ENCODE assay signal across 2 fruit fly cellular contexts in genomic region chrX:9884221-9884620, dm6.
A peak's percentile ranks its signal among the peaks of the same experiment; 100 is the strongest.
TF ChIP-seq lines count a peak whose summit lies in the region.

CG9691 (plus strand) TSS chrX:9884442.

TF ChIP-seq in whole organism, embryonic, 481 proteins besides CTCF, POLR2A, EP300 and RAD21 (continued from another document):
- no peak for TF ChIP-seq CG14710 (tag; optimal IDR thresholded peaks at IDR 0.05; lab: Kevin White, UChicago)
- TF ChIP-seq CG9932 (GFP tag; IDR thresholded peaks at IDR 0.05; lab: Robert Waterston, UW) = peak; percentile 12; the same call in 1 of the 2 replicates
- no peak for TF ChIP-seq CG11696 (GFP tag; IDR thresholded peaks at IDR 0.05; lab: Robert Waterston, UW)
- peak; percentile 89 for TF ChIP-seq CG5180 (GFP tag; optimal IDR thresholded peaks at IDR 0.05; lab: Kevin White, UChicago)
- peak; percentile 50 for TF ChIP-seq CG10543 (GFP tag; optimal IDR thresholded peaks at IDR 0.05; lab: Kevin White, UChicago)
- peak; percentile 62 for TF ChIP-seq nom (GFP tag; optimal IDR thresholded peaks at IDR 0.05; lab: Kevin White, UChicago)
- no peak for TF ChIP-seq CG4707 (GFP tag; optimal IDR thresholded peaks at IDR 0.05; lab: Kevin White, UChicago)
- no peak for TF ChIP-seq ab (GFP tag; optimal IDR thresholded peaks at IDR 0.05; lab: Kevin White, UChicago)
- TF ChIP-seq CG8290 (GFP tag; optimal IDR thresholded peaks at IDR 0.05; lab: Kevin White, UChicago) = no peak
- peak in 1 of 2 experiments; percentile 29 for TF ChIP-seq CG8290 (tag; optimal IDR thresholded peaks at IDR 0.05; lab: Kevin White, UChicago)
- no peak for TF ChIP-seq Meics (GFP tag; optimal IDR thresholded peaks at IDR 0.05; lab: Kevin White, UChicago)
- peak; percentile 40; the same call in 1 of the 2 replicates for TF ChIP-seq Drgx (GFP tag; IDR thresholded peaks at IDR 0.05; lab: Robert Waterston, UW)
- no peak for TF ChIP-seq hth (optimal IDR thresholded peaks at IDR 0.05; lab: Kevin White, UChicago)
- TF ChIP-seq Dll (GFP tag; IDR thresholded peaks at IDR 0.05; lab: Robert Waterston, UW; ENCODE audit: partially characterized antibody) = no peak
- TF ChIP-seq CG17802 (tag; optimal IDR thresholded peaks at IDR 0.05; lab: Kevin White, UChicago) = no peak
- peak; percentile 71 for TF ChIP-seq oc (tag; optimal IDR thresholded peaks at IDR 0.05; lab: Kevin White, UChicago)
- peak; percentile 1 for TF ChIP-seq lab (GFP tag; optimal IDR thresholded peaks at IDR 0.05; lab: Kevin White, UChicago)
- TF ChIP-seq CG17328 (GFP tag; IDR thresholded peaks at IDR 0.05; lab: Robert Waterston, UW) = no peak
- no peak for TF ChIP-seq HLH4C (GFP tag; IDR thresholded peaks at IDR 0.05; lab: Robert Waterston, UW; ENCODE audit: partially characterized antibody)
- TF ChIP-seq tap (tag; optimal IDR thresholded peaks at IDR 0.05; lab: Kevin White, UChicago) = peak; percentile 2
- TF ChIP-seq kay (GFP tag; optimal IDR thresholded peaks at IDR 0.05; lab: Kevin White, UChicago) = no peak
- TF ChIP-seq Dbx (GFP tag; IDR thresholded peaks at IDR 0.05; lab: Robert Waterston, UW) = 0 out of 3 replicates have a peak, but pooled peaks have one; percentile 36
- TF ChIP-seq CG18619 (GFP tag; optimal IDR thresholded peaks at IDR 0.05; lab: Kevin White, UChicago) = no peak
- TF ChIP-seq CG34376 (GFP tag; optimal IDR thresholded peaks at IDR 0.05; lab: Kevin White, UChicago) = peak; percentile 3
- TF ChIP-seq Deaf1 (tag; optimal IDR thresholded peaks at IDR 0.05; lab: Kevin White, UChicago) = peak; percentile 83
- peak; percentile 9 for TF ChIP-seq BtbVII (GFP tag; optimal IDR thresholded peaks at IDR 0.05; lab: Kevin White, UChicago)
- no peak for TF ChIP-seq Scr (GFP tag; IDR thresholded peaks at IDR 0.05; lab: Robert Waterston, UW; ENCODE audit: partially characterized antibody)
- TF ChIP-seq crol (GFP tag; IDR thresholded peaks at IDR 0.05; lab: Robert Waterston, UW) = peak; percentile 78
- TF ChIP-seq CG15601 (tag; optimal IDR thresholded peaks at IDR 0.05; lab: Kevin White, UChicago) = no peak
- TF ChIP-seq dysf (GFP tag; IDR thresholded peaks at IDR 0.05; lab: Robert Waterston, UW) = peak; percentile 32; the same call in 1 of the 3 replicates
- no peak for TF ChIP-seq ara (GFP tag; IDR thresholded peaks at IDR 0.05; lab: Robert Waterston, UW)
- TF ChIP-seq HmgD (GFP tag; optimal IDR thresholded peaks at IDR 0.05; lab: Kevin White, UChicago) = no peak
- TF ChIP-seq CG12769 (tag; optimal IDR thresholded peaks at IDR 0.05; lab: Kevin White, UChicago) = peak; percentile 28
- TF ChIP-seq CG7839 (tag; optimal IDR thresholded peaks at IDR 0.05; lab: Kevin White, UChicago) = peak; percentile 8
- no peak for TF ChIP-seq az2 (GFP tag; optimal IDR thresholded peaks at IDR 0.05; lab: Kevin White, UChicago)
- TF ChIP-seq tna (GFP tag; IDR thresholded peaks at IDR 0.05; lab: Robert Waterston, UW; ENCODE audit: partially characterized antibody) = no peak
- TF ChIP-seq odd (GFP tag; optimal IDR thresholded peaks at IDR 0.05; lab: Kevin White, UChicago) = no peak
- no peak for TF ChIP-seq btn (GFP tag; optimal IDR thresholded peaks at IDR 0.05; lab: Kevin White, UChicago)
- peak; percentile 3 for TF ChIP-seq dmrt99B (tag; optimal IDR thresholded peaks at IDR 0.05; lab: Kevin White, UChicago)

TF ChIP-seq in whole organism, prepupa, 60 proteins besides CTCF, POLR2A, EP300 and RAD21 (continued from another document):
- TF ChIP-seq acj6 (GFP tag; optimal IDR thresholded peaks at IDR 0.05; lab: Kevin White, UChicago) = peak; percentile 13
- peak; percentile 31 for TF ChIP-seq OdsH (GFP tag; optimal IDR thresholded peaks at IDR 0.05; lab: Kevin White, UChicago)
- peak; percentile 3 for TF ChIP-seq pdm3 (GFP tag; optimal IDR thresholded peaks at IDR 0.05; lab: Kevin White, UChicago)
- peak; percentile 67 for TF ChIP-seq CG6854 (GFP tag; optimal IDR thresholded peaks at IDR 0.05; lab: Kevin White, UChicago)
- TF ChIP-seq CG34406 (GFP tag; optimal IDR thresholded peaks at IDR 0.05; lab: Kevin White, UChicago) = peak; percentile 29
- no peak for TF ChIP-seq CG8319 (GFP tag; optimal IDR thresholded peaks at IDR 0.05; lab: Kevin White, UChicago)
